Worm (Caenorhabditis elegans) whole organism, young adult: ENCODE measurements around the gene F59A6.4.

ENCODE experiments used
- C17E4.6 ChIP-seq: fragments of 200-800 bp; sonication (Bioruptor generic); IDR thresholded peaks from 2 replicates; pipeline ENCODE4 v1.3.6; 2022; ENCODE audit warnings: missing genetic modification reagents, missing genetic modification characterization, missing compliant biosample characterization
- D2030.7 ChIP-seq: fragments of 200-800 bp; sonication (Bioruptor generic); IDR thresholded peaks from 2 replicates; pipeline ENCODE4 v1.3.6; 2022; ENCODE audit warnings: missing genetic modification reagents, missing genetic modification characterization, missing compliant biosample characterization
- F49E8.2 ChIP-seq: sonication (generic microtip); optimal IDR thresholded peaks from 3 replicates; lab custom pipeline; 2017; ENCODE audit warnings: missing genetic modification characterization, mild to moderate bottlenecking, missing compliant biosample characterization, antibody characterized with exemption, moderate library complexity; ENCODE audit not compliant: insufficient read depth
- F55B11.4 ChIP-seq: sonication (generic microtip); optimal IDR thresholded peaks from 2 replicates; lab custom pipeline; 2016; ENCODE audit warnings: missing compliant biosample characterization, missing genetic modification characterization, borderline replicate concordance; ENCODE audit not compliant: insufficient read depth
- T07F8.4 ChIP-seq: sonication (generic microtip); optimal IDR thresholded peaks from 2 replicates; lab custom pipeline; 2016; ENCODE audit warnings: mild to moderate bottlenecking, missing genetic modification characterization, moderate library complexity, missing compliant biosample characterization
- T26A5.8 ChIP-seq: sonication (generic microtip); optimal IDR thresholded peaks from 2 replicates; lab custom pipeline; 2016; ENCODE audit warnings: missing genetic modification characterization, missing compliant biosample characterization
- Y53F4B.3 ChIP-seq: fragments of 200-800 bp; sonication (Bioruptor generic); IDR thresholded peaks from 2 replicates; pipeline ENCODE4 v1.3.6; 2022; ENCODE audit warnings: missing genetic modification reagents, missing genetic modification characterization, missing compliant biosample characterization
- Y79H2A.3 ChIP-seq: fragments of 200-800 bp; sonication (Bioruptor generic); conservative IDR thresholded peaks from 2 replicates; pipeline ENCODE4 v1.3.6; 2022; ENCODE audit warnings: missing genetic modification reagents, missing genetic modification characterization, missing compliant biosample characterization
- ama-1 ChIP-seq, 3 experiments: fragments of 150-350 bp in 1 of 3; sonication (generic microtip) in 2 of 3; optimal IDR thresholded peaks; 2 replicates each; lab custom pipeline; 2014 to 2018; ENCODE audit warnings: missing biosample characterization in 2 of 3, missing genetic modification characterization in 2 of 3, missing genetic modification reagents in 2 of 3
- aptf-3 ChIP-seq: fragments of 200-800 bp; sonication (Bioruptor generic); IDR thresholded peaks from 2 replicates; pipeline ENCODE4 v1.3.6; 2022; ENCODE audit warnings: missing genetic modification characterization, missing compliant biosample characterization
- bed-2 ChIP-seq: fragments of 200-800 bp; sonication (Bioruptor generic); IDR thresholded peaks from 2 replicates; pipeline ENCODE4 v1.3.6; 2022; ENCODE audit warnings: missing genetic modification reagents, missing genetic modification characterization, missing compliant biosample characterization
- ceh-91 ChIP-seq: fragments of 200-800 bp; sonication (Bioruptor generic); IDR thresholded peaks from 2 replicates; pipeline ENCODE4 v1.3.6; 2022; ENCODE audit warnings: missing genetic modification reagents, missing genetic modification characterization, missing compliant biosample characterization
- chd-7 ChIP-seq: sonication (generic microtip); optimal IDR thresholded peaks from 2 replicates; lab custom pipeline; 2016; ENCODE audit warnings: mild to moderate bottlenecking, missing genetic modification characterization, moderate library complexity, missing compliant biosample characterization
- die-1 ChIP-seq: sonication (generic microtip); optimal IDR thresholded peaks from 2 replicates; lab custom pipeline; 2016; ENCODE audit warnings: missing genotype, mild to moderate bottlenecking, missing genetic modification characterization, missing compliant biosample characterization
- egrh-3 ChIP-seq: fragments of 200-800 bp; sonication (Bioruptor generic); IDR thresholded peaks from 2 replicates; pipeline ENCODE4 v1.3.6; 2022; ENCODE audit warnings: missing genetic modification reagents, missing genetic modification characterization, missing compliant biosample characterization
- gei-17 ChIP-seq: fragments of 200-800 bp; sonication (Bioruptor generic); optimal IDR thresholded peaks from 2 replicates; lab custom pipeline; 2018; ENCODE audit warnings: mild to moderate bottlenecking, missing genetic modification characterization, missing compliant biosample characterization
- hlh-12 ChIP-seq: sonication (generic microtip); optimal IDR thresholded peaks from 2 replicates; lab custom pipeline; 2016; ENCODE audit warnings: missing genetic modification characterization, missing compliant biosample characterization
- hrde-1 ChIP-seq: sonication (generic microtip); optimal IDR thresholded peaks from 2 replicates; lab custom pipeline; 2016; ENCODE audit warnings: missing genetic modification characterization, mild to moderate bottlenecking, missing compliant biosample characterization, moderate library complexity, missing genotype, missing genetic modification reagents, borderline replicate concordance
- lin-40 ChIP-seq: sonication (generic microtip); optimal IDR thresholded peaks from 2 replicates; lab custom pipeline; 2016; ENCODE audit warnings: missing genetic modification characterization, mild to moderate bottlenecking, missing compliant biosample characterization, missing genotype, missing genetic modification reagents
- lin-54 ChIP-seq: fragments of 200-800 bp; sonication (Bioruptor generic); optimal IDR thresholded peaks from 2 replicates; lab custom pipeline; 2018; ENCODE audit warnings: mild to moderate bottlenecking, missing genetic modification characterization, missing compliant biosample characterization
- lir-1 ChIP-seq: fragments of 200-800 bp; sonication (Bioruptor generic); conservative IDR thresholded peaks from 2 replicates; pipeline ENCODE4 v1.3.6; 2022; ENCODE audit warnings: missing genetic modification reagents, missing genetic modification characterization, missing compliant biosample characterization
- lsy-27 ChIP-seq: sonication (generic microtip); optimal IDR thresholded peaks from 2 replicates; lab custom pipeline; 2017; ENCODE audit warnings: missing genetic modification characterization, mild to moderate bottlenecking, missing compliant biosample characterization, antibody characterized with exemption, missing genotype, borderline replicate concordance; ENCODE audit not compliant: insufficient read depth
- mel-28 ChIP-seq: sonication (generic microtip); optimal IDR thresholded peaks from 2 replicates; lab custom pipeline; 2016; ENCODE audit warnings: borderline replicate concordance, mild to moderate bottlenecking, missing genetic modification characterization, missing compliant biosample characterization
- mxl-1 ChIP-seq: sonication (generic microtip); optimal IDR thresholded peaks from 2 replicates; lab custom pipeline; 2016; ENCODE audit warnings: missing genetic modification characterization, missing compliant biosample characterization
- nfya-1 ChIP-seq: sonication (generic microtip); optimal IDR thresholded peaks from 2 replicates; lab custom pipeline; 2017; ENCODE audit warnings: antibody characterized with exemption, missing compliant biosample characterization, missing genetic modification characterization, borderline replicate concordance; ENCODE audit not compliant: insufficient read depth
- nfyb-1 ChIP-seq: fragments of 200-800 bp; sonication (Bioruptor generic); IDR thresholded peaks from 2 replicates; pipeline ENCODE4 v1.3.6; 2022; ENCODE audit warnings: missing genetic modification reagents, missing genetic modification characterization, missing compliant biosample characterization
- nhr-80 ChIP-seq: sonication (generic microtip); optimal IDR thresholded peaks from 2 replicates; lab custom pipeline; 2016; ENCODE audit warnings: missing genetic modification characterization, missing compliant biosample characterization
- nhr-90 ChIP-seq: sonication (generic microtip); optimal IDR thresholded peaks from 2 replicates; lab custom pipeline; 2016; ENCODE audit warnings: missing genotype, mild to moderate bottlenecking, missing genetic modification characterization, missing compliant biosample characterization
- sea-2 ChIP-seq: fragments of 200-800 bp; sonication (Bioruptor generic); IDR thresholded peaks from 2 replicates; pipeline ENCODE4 v1.3.6; 2022; ENCODE audit warnings: missing genetic modification characterization, missing compliant biosample characterization
- sptf-2 ChIP-seq: fragments of 200-800 bp; sonication (Bioruptor generic); optimal IDR thresholded peaks from 2 replicates; lab custom pipeline; 2018; ENCODE audit warnings: mild to moderate bottlenecking, missing genetic modification characterization, missing compliant biosample characterization
- tbx-9 ChIP-seq: sonication (generic microtip); optimal IDR thresholded peaks from 2 replicates; lab custom pipeline; 2016; ENCODE audit warnings: borderline replicate concordance, missing genetic modification characterization, inconsistent platforms, missing compliant biosample characterization
- unc-130 ChIP-seq: sonication (generic microtip); optimal IDR thresholded peaks from 2 replicates; lab custom pipeline; 2016; ENCODE audit warnings: missing genetic modification reagents, missing genetic modification characterization, missing compliant biosample characterization
- xnd-1 ChIP-seq: sonication (generic microtip); optimal IDR thresholded peaks from 2 replicates; lab custom pipeline; 2016; ENCODE audit warnings: missing genotype, missing genetic modification reagents, missing genetic modification characterization, missing compliant biosample characterization
- zfh-2 ChIP-seq: fragments of 200-800 bp; sonication (Bioruptor generic); conservative IDR thresholded peaks from 2 replicates; pipeline ENCODE4 v1.3.6; 2022; ENCODE audit warnings: missing genetic modification reagents, missing genetic modification characterization, missing compliant biosample characterization
- zim-3 ChIP-seq: sonication (generic microtip); optimal IDR thresholded peaks from 2 replicates; lab custom pipeline; 2017; ENCODE audit warnings: mild to moderate bottlenecking, missing genetic modification characterization, moderate library complexity, missing compliant biosample characterization
- ztf-22 ChIP-seq: fragments of 200-800 bp; sonication (Bioruptor generic); optimal IDR thresholded peaks from 2 replicates; lab custom pipeline; 2018; ENCODE audit warnings: mild to moderate bottlenecking, missing genetic modification characterization, moderate library complexity, missing compliant biosample characterization

F59A6.4 gene

ce11 chrII:4974448-4974951 lies 30.4 kb upstream of the F59A6.4 start:
- no peak for TF ChIP-seq gei-17 (GFP tag; lab: Kevin White, UChicago)
- no peak for TF ChIP-seq chd-7
- no peak for TF ChIP-seq D2030.7 (GFP tag; lab: Robert Waterston, UW)
- no peak for TF ChIP-seq sptf-2 (GFP tag; lab: Kevin White, UChicago)
- no peak for TF ChIP-seq bed-2 (GFP tag; lab: Robert Waterston, UW)

DNA sequence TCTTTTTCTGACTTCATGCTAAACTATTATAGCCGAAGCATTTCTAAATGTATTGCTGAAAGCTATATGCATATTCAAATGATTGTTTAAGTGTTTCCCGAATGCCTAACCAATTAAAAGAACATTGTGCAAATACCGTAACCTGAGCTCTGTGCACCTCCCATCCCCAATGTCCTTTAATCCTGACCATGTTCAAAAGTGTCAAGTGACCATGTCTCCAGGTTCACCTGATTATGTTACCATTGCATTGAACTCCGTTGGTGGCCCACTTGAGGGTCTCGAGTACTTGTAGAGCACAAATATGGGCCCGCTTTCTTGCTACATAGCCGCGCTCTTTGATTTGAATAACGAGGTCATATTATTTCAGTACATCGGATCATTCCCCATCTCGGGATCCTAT lies 29.6 kb upstream of the F59A6.4 start:
- TF ChIP-seq ama-1 (optimal IDR thresholded peaks at IDR 0.05; lab: Kevin White, UChicago) = no peak
- TF ChIP-seq ama-1 (GFP tag; optimal IDR thresholded peaks at IDR 0.05; lab: Kevin White, UChicago) = no peak
- no peak for TF ChIP-seq ztf-22 (GFP tag; lab: Kevin White, UChicago)
- no peak for TF ChIP-seq ceh-91 (GFP tag; lab: Robert Waterston, UW)
- no peak for TF ChIP-seq C17E4.6 (GFP tag; lab: Robert Waterston, UW)
- no peak for TF ChIP-seq nhr-80 (tag; lab: Kevin White, UChicago)
- no peak for TF ChIP-seq aptf-3 (GFP tag; lab: Robert Waterston, UW)
- TF ChIP-seq tbx-9 (tag; lab: Kevin White, UChicago) = no peak
- no peak for TF ChIP-seq sea-2 (GFP tag; lab: Robert Waterston, UW)
- no peak for TF ChIP-seq F49E8.2
- no peak for TF ChIP-seq hlh-12
- TF ChIP-seq zfh-2 (GFP tag; lab: Robert Waterston, UW) = no peak
- no peak for TF ChIP-seq hrde-1 (tag; lab: Kevin White, UChicago)
- TF ChIP-seq nhr-90 (tag; lab: Kevin White, UChicago) = no peak
- no peak for TF ChIP-seq lin-54

DNA sequence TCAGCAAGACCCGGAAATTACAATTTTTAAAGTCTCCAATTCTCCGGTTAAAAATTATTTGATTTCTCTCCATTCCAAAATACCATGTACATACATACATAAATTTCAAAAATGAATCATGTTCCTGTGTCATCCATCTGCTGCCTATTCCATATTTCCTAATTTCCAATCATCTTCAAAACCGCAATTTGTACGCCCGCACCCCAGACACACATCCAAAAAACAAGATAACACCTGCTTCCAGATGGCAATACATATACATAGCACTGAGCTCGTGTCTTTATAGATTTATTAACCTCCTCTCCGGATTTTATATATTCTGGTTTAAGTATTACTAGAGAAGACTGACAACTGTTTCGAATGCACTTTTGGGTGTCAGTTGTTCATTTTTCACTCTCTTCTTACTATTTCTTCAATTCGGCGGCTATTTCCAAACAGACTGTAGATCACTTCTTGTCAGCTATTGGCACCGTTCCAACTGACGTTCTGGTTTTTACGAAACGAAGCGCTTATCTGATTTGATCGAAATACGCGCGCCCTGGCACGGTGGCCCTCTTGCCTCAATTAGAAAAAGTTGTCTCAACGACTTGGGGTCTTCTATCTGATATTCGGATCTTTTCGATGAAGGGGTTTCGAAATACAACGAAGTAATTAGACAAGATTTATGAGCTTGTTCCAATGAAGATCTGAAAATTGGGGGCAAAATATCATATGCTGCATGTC lies 23.0 kb upstream of the F59A6.4 start:
- TF ChIP-seq die-1 (tag; lab: Kevin White, UChicago) (no peak), T26A5.8 (tag; lab: Kevin White, UChicago) (no peak), F55B11.4 (tag; lab: Kevin White, UChicago) (no peak), T07F8.4 (tag; lab: Kevin White, UChicago) (no peak), mel-28 (tag; lab: Kevin White, UChicago) (no peak), Y53F4B.3 (GFP tag; lab: Robert Waterston, UW) (no peak), Y79H2A.3 (GFP tag; lab: Robert Waterston, UW) (no peak), lin-40 (no peak), lsy-27 (tag; lab: Kevin White, UChicago) (no peak), unc-130 (GFP tag; lab: Kevin White, UChicago) (no peak), nfyb-1 (GFP tag; lab: Robert Waterston, UW) (no peak)

- TF ChIP-seq egrh-3 = no peak
- no peak for TF ChIP-seq lir-1 (GFP tag; lab: Robert Waterston, UW)
- TF ChIP-seq C17E4.6 (GFP tag; lab: Robert Waterston, UW) = no peak
- TF ChIP-seq xnd-1 (tag; lab: Kevin White, UChicago) = no peak
- no peak for TF ChIP-seq T07F8.4 (tag; lab: Kevin White, UChicago)
- TF ChIP-seq zim-3 (tag; lab: Kevin White, UChicago) = no peak
- TF ChIP-seq mxl-1 (tag; lab: Kevin White, UChicago) = no peak
- TF ChIP-seq nfya-1 (tag; lab: Kevin White, UChicago) = no peak
Measured at ce11 chrII:4984151-4984550, 20.7 kb upstream of the F59A6.4 start.
